Fruit fly (Drosophila melanogaster) whole organism, embryonic: ENCODE measurements around the gene wuho.

Source experiments
- dimm ChIP-seq: fragments of 200-800 bp; sonication (Bioruptor generic); IDR thresholded peaks from 2 replicates; pipeline ENCODE4 v1.3.6; 2022; ENCODE audit warnings: missing biosample characterization, missing genetic modification characterization
- hbn ChIP-seq: fragments of 200-800 bp; sonication (Bioruptor generic); IDR thresholded peaks from 2 replicates; pipeline ENCODE4 v1.3.6; 2022; ENCODE audit warnings: missing biosample characterization, missing genetic modification characterization; ENCODE audit not compliant: partially characterized antibody

- TF ChIP-seq dimm (GFP tag; lab: Robert Waterston, UW) (no peak), hbn (GFP tag; lab: Robert Waterston, UW) (no peak)
These were observed 4.4 kb upstream of the wuho start, which contains the start of gene CG11700 for dm6 chrX:6283470-6283869.
